Fruit fly (Drosophila melanogaster) whole organism, embryonic: ENCODE measurements around the gene CG32195.

Experiments used
- B-H1 ChIP-seq: fragments of 200-800 bp; sonication (Bioruptor generic); IDR thresholded peaks from 3 replicates; pipeline ENCODE4 v1.3.6; 2022; ENCODE audit warnings: missing biosample characterization, missing genetic modification characterization
- CG10366 ChIP-seq: fragments of 200-800 bp; sonication (Bioruptor generic); IDR thresholded peaks from 2 replicates; pipeline ENCODE4 v1.3.6; 2022; ENCODE audit warnings: missing biosample characterization, missing genetic modification characterization
- CG10565 ChIP-seq: fragments of 200-800 bp; sonication (Bioruptor generic); optimal IDR thresholded peaks from 3 replicates; lab custom pipeline; 2016; ENCODE audit warnings: missing biosample characterization, mild to moderate bottlenecking, missing genetic modification characterization
- CG11696 ChIP-seq: fragments of 200-800 bp; sonication (Bioruptor generic); IDR thresholded peaks from 2 replicates; pipeline ENCODE4 v1.3.6; 2022; ENCODE audit warnings: missing biosample characterization, missing genetic modification characterization
- CG12071 ChIP-seq: fragments of 200-800 bp; sonication (Bioruptor generic); optimal IDR thresholded peaks from 3 replicates; lab custom pipeline; 2018; ENCODE audit warnings: missing biosample characterization, mild to moderate bottlenecking, missing genetic modification characterization
- CG12391 ChIP-seq: fragments of 200-800 bp; sonication (Bioruptor generic); optimal IDR thresholded peaks from 3 replicates; lab custom pipeline; 2018; ENCODE audit warnings: missing biosample characterization, mild to moderate bottlenecking, missing genetic modification characterization, moderate library complexity
- CG13624 ChIP-seq: fragments of 200-800 bp; sonication (Bioruptor generic); optimal IDR thresholded peaks from 2 replicates; lab custom pipeline; 2016; ENCODE audit warnings: missing biosample characterization, missing genetic modification characterization
- CG17385 ChIP-seq: fragments of 200-800 bp; sonication (Bioruptor generic); optimal IDR thresholded peaks from 3 replicates; lab custom pipeline; 2018; ENCODE audit warnings: missing biosample characterization, mild to moderate bottlenecking, missing genetic modification characterization
- CG2889 ChIP-seq: fragments of 200-800 bp; sonication (Bioruptor generic); IDR thresholded peaks from 3 replicates; pipeline ENCODE4 v1.3.6; 2022; ENCODE audit warnings: missing biosample characterization, missing genetic modification characterization
- CG3847 ChIP-seq: fragments of 200-800 bp; sonication (Bioruptor generic); IDR thresholded peaks from 2 replicates; pipeline ENCODE4 v1.3.6; 2022; ENCODE audit warnings: missing biosample characterization, missing genetic modification characterization
- CG6791 ChIP-seq: fragments of 200-800 bp; sonication (Bioruptor generic); IDR thresholded peaks from 3 replicates; pipeline ENCODE4 v1.3.6; 2022; ENCODE audit warnings: missing biosample characterization, missing genetic modification characterization; ENCODE audit not compliant: partially characterized antibody
- CG6813 ChIP-seq: fragments of 200-800 bp; sonication (Bioruptor generic); optimal IDR thresholded peaks from 2 replicates; lab custom pipeline; 2017; ENCODE audit warnings: missing biosample characterization, missing genetic modification characterization, mild to moderate bottlenecking, moderate library complexity, missing genetic modification reagents
- CG7357 ChIP-seq: fragments of 200-800 bp; sonication (Bioruptor generic); IDR thresholded peaks from 3 replicates; pipeline ENCODE4 v1.3.6; 2022; ENCODE audit warnings: missing biosample characterization, missing genetic modification characterization
- CG7745 ChIP-seq: fragments of 200-800 bp; sonication (Bioruptor generic); optimal IDR thresholded peaks from 2 replicates; lab custom pipeline; 2018; ENCODE audit warnings: missing biosample characterization, mild to moderate bottlenecking, missing genetic modification characterization, moderate library complexity
- CG9817 ChIP-seq: fragments of 200-800 bp; sonication (Bioruptor generic); optimal IDR thresholded peaks from 2 replicates; lab custom pipeline; 2018; ENCODE audit warnings: missing biosample characterization, mild to moderate bottlenecking, missing genetic modification characterization, moderate library complexity
- CrebB ChIP-seq: fragments of 200-800 bp; sonication (Bioruptor generic); optimal IDR thresholded peaks from 3 replicates; lab custom pipeline; 2018; ENCODE audit warnings: missing biosample characterization, mild to moderate bottlenecking, missing genetic modification characterization
- Dad ChIP-seq: fragments of 200-800 bp; sonication (Bioruptor generic); optimal IDR thresholded peaks from 3 replicates; lab custom pipeline; 2016; ENCODE audit warnings: missing biosample characterization, missing genetic modification characterization
- Dbx ChIP-seq: fragments of 200-800 bp; sonication (Bioruptor generic); IDR thresholded peaks from 3 replicates; pipeline ENCODE4 v1.3.6; 2022; ENCODE audit warnings: missing biosample characterization, missing genetic modification characterization
- Deaf1 ChIP-seq: fragments of 200-800 bp; optimal IDR thresholded peaks from 3 replicates; lab custom pipeline; 2019; ENCODE audit warnings: missing biosample characterization, mild to moderate bottlenecking, missing genetic modification characterization, moderate library complexity
- Gug ChIP-seq: fragments of 200-800 bp; sonication (Bioruptor generic); IDR thresholded peaks from 4 replicates; pipeline ENCODE4 v1.3.6; 2022; ENCODE audit warnings: missing biosample characterization, missing genetic modification characterization
- HHEX ChIP-seq: fragments of 200-800 bp; sonication (Bioruptor generic); optimal IDR thresholded peaks from 3 replicates; lab custom pipeline; 2017; ENCODE audit warnings: missing biosample characterization, mild to moderate bottlenecking, missing genetic modification characterization, missing genetic modification reagents
- Hr39 ChIP-seq: fragments of >200 bp; optimal IDR thresholded peaks from 2 replicates; lab custom pipeline; 2017
- Hsf ChIP-seq: fragments of 200-800 bp; sonication (Bioruptor generic); optimal IDR thresholded peaks from 3 replicates; lab custom pipeline; 2016; ENCODE audit warnings: missing biosample characterization, missing genetic modification characterization
- NC2β ChIP-seq: fragments of 200-800 bp; sonication (Bioruptor generic); optimal IDR thresholded peaks from 2 replicates; lab custom pipeline; 2016; ENCODE audit warnings: missing biosample characterization, missing genetic modification characterization
- Nf-YB ChIP-seq: fragments of 200-800 bp; sonication (Bioruptor generic); optimal IDR thresholded peaks from 3 replicates; lab custom pipeline; 2019; ENCODE audit warnings: missing biosample characterization, mild to moderate bottlenecking, missing genetic modification characterization, moderate library complexity
- Opbp ChIP-seq: fragments of 200-800 bp; sonication (Bioruptor generic); IDR thresholded peaks from 3 replicates; pipeline ENCODE4 v1.3.6; 2022; ENCODE audit warnings: missing biosample characterization, missing genetic modification characterization; ENCODE audit not compliant: partially characterized antibody
- Poxn ChIP-seq: fragments of 200-800 bp; sonication (Bioruptor generic); IDR thresholded peaks from 2 replicates; pipeline ENCODE4 v1.3.6; 2022; ENCODE audit warnings: missing biosample characterization, missing genetic modification characterization
- Taf1 ChIP-seq: fragments of 200-800 bp; sonication (Bioruptor generic); IDR thresholded peaks from 2 replicates; pipeline ENCODE4 v1.3.6; 2022; ENCODE audit warnings: missing biosample characterization, missing genetic modification characterization
- Tbp ChIP-seq: fragments of >200 bp; optimal IDR thresholded peaks from 2 replicates; lab custom pipeline; 2018; ENCODE audit warnings: missing biosample characterization, missing genetic modification characterization
- Vsx1 ChIP-seq: fragments of 200-800 bp; sonication (Bioruptor generic); optimal IDR thresholded peaks from 2 replicates; lab custom pipeline; 2017; ENCODE audit warnings: missing biosample characterization, mild to moderate bottlenecking, missing genetic modification characterization, missing genetic modification reagents
- ato ChIP-seq: fragments of 200-800 bp; sonication (Bioruptor generic); IDR thresholded peaks from 2 replicates; pipeline ENCODE4 v1.3.6; 2022; ENCODE audit warnings: missing biosample characterization, missing genetic modification characterization; ENCODE audit not compliant: partially characterized antibody
- bab2 ChIP-seq: fragments of 200-800 bp; sonication (Bioruptor generic); optimal IDR thresholded peaks from 2 replicates; lab custom pipeline; 2016; ENCODE audit warnings: missing biosample characterization, missing genetic modification characterization
- bbx ChIP-seq: fragments of 200-800 bp; sonication (Bioruptor generic); IDR thresholded peaks from 2 replicates; pipeline ENCODE4 v1.3.6; 2022; ENCODE audit warnings: missing biosample characterization, missing genetic modification characterization; ENCODE audit not compliant: partially characterized antibody
- ems ChIP-seq: fragments of 200-800 bp; sonication (Bioruptor generic); optimal IDR thresholded peaks from 3 replicates; lab custom pipeline; 2016; ENCODE audit warnings: missing biosample characterization, missing genetic modification characterization
- en ChIP-seq: fragments of 200-800 bp; sonication (Bioruptor generic); optimal IDR thresholded peaks from 2 replicates; lab custom pipeline; 2016; ENCODE audit warnings: missing biosample characterization, missing genetic modification characterization
- h ChIP-seq: fragments of >200 bp; optimal IDR thresholded peaks from 2 replicates; lab custom pipeline; 2017
- hth ChIP-seq: fragments of >200 bp; optimal IDR thresholded peaks from 2 replicates; lab custom pipeline; 2017; ENCODE audit warnings: inconsistent platforms
- lola ChIP-seq, 3 experiments: fragments of >200 bp in 2 of 3; fragments of 200-800 bp in 1 of 3; sonication (Bioruptor generic) in 1 of 3; optimal IDR thresholded peaks; 2 replicates each; lab custom pipeline; 2017 to 2019; ENCODE audit warnings: missing biosample characterization in 3 of 3, missing genetic modification characterization in 3 of 3, mild to moderate bottlenecking in 1 of 3, moderate library complexity in 1 of 3
- nau ChIP-seq: fragments of 200-800 bp; sonication (Bioruptor generic); optimal IDR thresholded peaks from 3 replicates; lab custom pipeline; 2017; ENCODE audit warnings: missing biosample characterization, mild to moderate bottlenecking, missing genetic modification characterization, missing genetic modification reagents
- nerfin-1 ChIP-seq: fragments of 200-800 bp; sonication (Bioruptor generic); optimal IDR thresholded peaks from 3 replicates; lab custom pipeline; 2019; ENCODE audit warnings: missing biosample characterization, mild to moderate bottlenecking, missing genetic modification characterization, moderate library complexity
- pzg ChIP-seq: fragments of 200-800 bp; sonication (Bioruptor generic); optimal IDR thresholded peaks from 3 replicates; lab custom pipeline; 2018; ENCODE audit warnings: missing biosample characterization, mild to moderate bottlenecking, missing genetic modification characterization, moderate library complexity
- sens-2 ChIP-seq: fragments of 200-800 bp; sonication (Bioruptor generic); IDR thresholded peaks from 2 replicates; pipeline ENCODE4 v1.3.6; 2022; ENCODE audit warnings: missing biosample characterization, missing genetic modification characterization
- sug ChIP-seq: fragments of 200-800 bp; optimal IDR thresholded peaks from 2 replicates; lab custom pipeline; 2019; ENCODE audit warnings: missing biosample characterization, mild to moderate bottlenecking, missing genetic modification characterization, moderate library complexity
- toy ChIP-seq: fragments of 200-800 bp; sonication (Bioruptor generic); IDR thresholded peaks from 2 replicates; pipeline ENCODE4 v1.3.6; 2022; ENCODE audit warnings: missing biosample characterization, missing genetic modification characterization
- trem ChIP-seq: fragments of 200-800 bp; optimal IDR thresholded peaks from 3 replicates; lab custom pipeline; 2019; ENCODE audit warnings: missing biosample characterization, mild to moderate bottlenecking, missing genetic modification characterization, moderate library complexity
- ttk ChIP-seq: fragments of 200-800 bp; sonication (Bioruptor generic); IDR thresholded peaks from 2 replicates; pipeline ENCODE4 v2.1.2; 2022; ENCODE audit warnings: missing biosample characterization, missing genetic modification characterization
- twi ChIP-seq: fragments of 200-800 bp; optimal IDR thresholded peaks from 2 replicates; lab custom pipeline; 2019; ENCODE audit warnings: missing biosample characterization, mild to moderate bottlenecking, missing genetic modification characterization, moderate library complexity
- unc-4 ChIP-seq: fragments of 200-800 bp; sonication (Bioruptor generic); IDR thresholded peaks from 2 replicates; pipeline ENCODE4 v1.3.6; 2022; ENCODE audit warnings: missing biosample characterization, missing genetic modification characterization; ENCODE audit not compliant: partially characterized antibody
- unpg ChIP-seq: fragments of 200-800 bp; sonication (Bioruptor generic); optimal IDR thresholded peaks from 3 replicates; lab custom pipeline; 2018; ENCODE audit warnings: missing biosample characterization, mild to moderate bottlenecking, missing genetic modification characterization, moderate library complexity

The CG32195 gene

DNA sequence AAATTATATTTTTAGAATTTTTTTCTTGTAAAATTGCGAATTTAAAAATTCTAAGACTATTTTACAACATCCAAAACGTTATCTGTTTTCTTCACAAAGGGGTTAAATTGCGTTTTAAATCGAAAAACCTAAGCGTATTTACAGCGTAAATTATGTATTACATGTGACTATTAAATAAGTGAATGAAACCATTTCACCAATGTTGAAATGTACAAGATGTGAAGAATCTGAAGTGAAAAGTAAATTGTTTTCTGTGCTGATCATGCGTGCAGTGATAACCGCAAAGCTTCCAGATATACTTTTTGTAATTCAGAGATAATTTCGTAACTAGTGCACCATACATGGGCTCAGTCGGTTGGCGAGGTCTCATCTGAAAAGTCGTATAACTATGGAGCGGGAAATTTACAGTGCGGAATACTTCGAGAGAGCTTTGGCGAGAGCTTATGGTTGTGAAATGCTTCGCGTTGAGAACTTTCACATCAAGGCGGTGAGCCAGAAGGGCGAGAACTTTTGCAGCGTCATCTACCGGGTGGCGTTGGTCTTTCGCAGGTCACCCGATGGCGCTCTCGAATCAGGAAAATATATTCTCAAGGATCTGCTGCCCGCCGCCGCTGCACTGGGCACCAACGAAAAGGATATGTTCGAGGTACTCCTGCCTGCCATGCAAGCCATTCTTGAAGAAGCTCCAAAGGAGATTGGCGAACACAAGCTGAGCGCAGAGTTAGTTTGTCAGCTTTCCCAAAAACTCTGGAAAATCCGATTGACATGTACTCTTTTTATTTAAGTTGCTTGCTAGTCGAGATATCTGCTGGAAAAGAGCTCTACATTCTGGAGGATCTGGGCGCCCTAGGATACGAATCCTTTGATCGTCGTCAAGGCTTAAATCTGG is 1.5 kb downstream of the CG32195 start (continued):
- TF ChIP-seq Vsx1 (no peak), CG11696 (no peak), Poxn (no peak), twi (no peak), CG7745 (tag; lab: Kevin White, UChicago) (no peak), CG12391 (tag; lab: Kevin White, UChicago) (peak; percentile 63), CG17385 (GFP tag; lab: Kevin White, UChicago) (peak; percentile 25), sug (tag; lab: Kevin White, UChicago) (peak; percentile 55), CG6813 (GFP tag; lab: Kevin White, UChicago) (peak; percentile 41), nau (GFP tag; lab: Kevin White, UChicago) (peak; percentile 45), hth (lab: Kevin White, UChicago) (no peak), CrebB (no peak), CG6791 (GFP tag; lab: Robert Waterston, UW) (no peak), nerfin-1 (no peak), ems (GFP tag; lab: Kevin White, UChicago) (peak; percentile 3), lola (GFP tag; optimal IDR thresholded peaks at IDR 0.05; lab: Kevin White, UChicago) (peak in 1 of 3 experiments; percentile 10), toy (peak; percentile 41; the same call in 1 of the 2 replicates), en (no peak), CG12071 (GFP tag; lab: Kevin White, UChicago) (peak; percentile 71), CG7357 (GFP tag; lab: Robert Waterston, UW) (no peak), Hr39 (no peak), Gug (GFP tag; lab: Robert Waterston, UW) (no peak), unpg (GFP tag; lab: Kevin White, UChicago) (peak; percentile 40), CG10366 (GFP tag; lab: Robert Waterston, UW) (no peak; the same call in 1 of the 2 replicates), Nf-YB (GFP tag; lab: Kevin White, UChicago) (peak; percentile 15), Deaf1 (no peak), Dbx (GFP tag; lab: Robert Waterston, UW) (peak; percentile 66), HHEX (GFP tag; lab: Kevin White, UChicago) (peak; percentile 49), ato (GFP tag; lab: Robert Waterston, UW) (0 out of 2 replicates have a peak, but pooled peaks have one; percentile 33), trem (tag; lab: Kevin White, UChicago) (peak; percentile 18), NC2β (no peak), CG10565 (GFP tag; lab: Kevin White, UChicago) (no peak), CG13624 (GFP tag; lab: Kevin White, UChicago) (peak; percentile 10), sens-2 (GFP tag; lab: Robert Waterston, UW) (no peak), CG3847 (peak; percentile 6; the same call in 1 of the 2 replicates), bab2 (GFP tag; lab: Kevin White, UChicago) (peak; percentile 18), Tbp (GFP tag; lab: Kevin White, UChicago) (no peak), Dad (GFP tag; lab: Kevin White, UChicago) (no peak), bbx (GFP tag; lab: Robert Waterston, UW) (peak; percentile 27; the same call in 1 of the 2 replicates), Taf1 (GFP tag; lab: Robert Waterston, UW) (0 out of 2 replicates have a peak, but pooled peaks have one; percentile 26), ttk (GFP tag; lab: Robert Waterston, UW) (peak; percentile 55; the same call in 1 of the 2 replicates), CG9817 (tag; lab: Kevin White, UChicago) (no peak), unc-4 (GFP tag; lab: Robert Waterston, UW) (no peak), Hsf (GFP tag; lab: Kevin White, UChicago) (peak; percentile 28), h (no peak), CG2889 (GFP tag; lab: Robert Waterston, UW) (no peak), pzg (GFP tag; lab: Kevin White, UChicago) (peak; percentile 5), B-H1 (no peak), Opbp (0 out of 3 replicates have a peak, but pooled peaks have one; percentile 21)
